Worm (Caenorhabditis elegans): ENCODE measurements around the gene sfxn-2.

DNA sequence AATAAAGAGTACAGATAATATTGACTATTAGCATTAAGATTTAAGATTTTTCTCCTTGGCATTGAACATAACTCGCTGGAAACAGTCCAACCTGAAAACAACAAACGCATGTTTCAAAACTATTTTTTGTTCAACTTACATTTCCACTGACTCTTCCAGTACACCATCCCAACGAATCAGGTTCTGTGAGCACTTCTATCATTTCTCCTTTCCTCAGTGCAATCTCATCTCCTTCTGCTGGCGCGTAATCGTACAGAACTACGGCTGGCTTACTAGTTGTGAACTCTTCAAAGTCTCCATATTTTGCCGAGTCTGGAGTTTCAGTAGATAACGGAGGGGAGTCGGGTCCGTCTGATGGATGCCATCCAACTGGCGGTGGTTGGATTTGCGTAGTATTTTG, 31.1 kb upstream of the sfxn-2 start:
- TF ChIP-seq snpc-4 (tag; optimal IDR thresholded peaks at IDR 0.05) (no peak), ceh-16 (tag; optimal IDR thresholded peaks at IDR 0.05) (no peak), nhr-237 (tag; optimal IDR thresholded peaks at IDR 0.05) (no peak), elt-1 (tag; optimal IDR thresholded peaks at IDR 0.05) (no peak)
